Fruit fly (Drosophila melanogaster) whole organism, embryonic: Measurements from ENCODE around the gene dec.
A peak's percentile ranks its signal among the peaks of the same experiment; 100 is the strongest.

Source experiments
- Adf1 ChIP-seq: fragments of 200-800 bp; sonication (Bioruptor generic); IDR thresholded peaks from 2 replicates; pipeline ENCODE4 v1.3.6; 2022; ENCODE audit warnings: missing biosample characterization, missing genetic modification characterization
- Atf3 ChIP-seq: fragments of 200-800 bp; sonication (Bioruptor generic); optimal IDR thresholded peaks from 3 replicates; lab custom pipeline; 2016; ENCODE audit warnings: missing biosample characterization, missing genetic modification characterization
- CG10431 ChIP-seq: fragments of 200-800 bp; sonication (Bioruptor generic); optimal IDR thresholded peaks from 3 replicates; lab custom pipeline; 2018; ENCODE audit warnings: missing biosample characterization, mild to moderate bottlenecking, missing genetic modification characterization
- CG11085 ChIP-seq: fragments of 200-800 bp; sonication (Bioruptor generic); IDR thresholded peaks from 2 replicates; pipeline ENCODE4 v1.3.6; 2022; ENCODE audit warnings: missing biosample characterization, missing genetic modification characterization
- CG11456 ChIP-seq: fragments of 200-800 bp; sonication (Bioruptor generic); IDR thresholded peaks from 3 replicates; pipeline ENCODE4 v1.3.6; 2022; ENCODE audit warnings: missing biosample characterization, missing genetic modification characterization
- CG11504 ChIP-seq: fragments of 200-800 bp; sonication (Bioruptor generic); optimal IDR thresholded peaks from 3 replicates; lab custom pipeline; 2019; ENCODE audit warnings: missing biosample characterization, mild to moderate bottlenecking, missing genetic modification characterization, moderate library complexity
- CG11723 ChIP-seq: fragments of 200-800 bp; sonication (Bioruptor generic); optimal IDR thresholded peaks from 2 replicates; lab custom pipeline; 2017; ENCODE audit warnings: missing biosample characterization, mild to moderate bottlenecking, missing genetic modification characterization
- CG12219 ChIP-seq: fragments of 200-800 bp; sonication (Bioruptor generic); optimal IDR thresholded peaks from 3 replicates; lab custom pipeline; 2018; ENCODE audit warnings: missing biosample characterization, mild to moderate bottlenecking, missing genetic modification characterization
- CG14667 ChIP-seq: fragments of 200-800 bp; sonication (Bioruptor generic); IDR thresholded peaks from 2 replicates; pipeline ENCODE4 v1.3.6; 2022; ENCODE audit warnings: missing biosample characterization, missing genetic modification characterization
- CG15696 ChIP-seq: fragments of 200-800 bp; sonication (Bioruptor generic); optimal IDR thresholded peaks from 2 replicates; lab custom pipeline; 2019; ENCODE audit warnings: missing biosample characterization, mild to moderate bottlenecking, missing genetic modification characterization, moderate library complexity
- CG1602 ChIP-seq: fragments of 200-800 bp; sonication (Bioruptor generic); optimal IDR thresholded peaks from 3 replicates; lab custom pipeline; 2016; ENCODE audit warnings: missing biosample characterization, missing genetic modification characterization
- CG17361 ChIP-seq: fragments of 200-800 bp; sonication (Bioruptor generic); IDR thresholded peaks from 3 replicates; pipeline ENCODE4 v1.3.6; 2022; ENCODE audit warnings: missing biosample characterization, missing genetic modification characterization
- CG31224 ChIP-seq: fragments of 200-800 bp; sonication (Bioruptor generic); IDR thresholded peaks from 2 replicates; pipeline ENCODE4 v1.3.6; 2022; ENCODE audit warnings: missing biosample characterization, missing genetic modification characterization
- CG33557 ChIP-seq: fragments of 200-800 bp; sonication (Bioruptor generic); optimal IDR thresholded peaks from 2 replicates; lab custom pipeline; 2019; ENCODE audit warnings: missing biosample characterization, mild to moderate bottlenecking, missing genetic modification characterization, moderate library complexity
- CG6254 ChIP-seq: fragments of 200-800 bp; sonication (Bioruptor generic); optimal IDR thresholded peaks from 3 replicates; lab custom pipeline; 2017; ENCODE audit warnings: mild to moderate bottlenecking, missing biosample characterization, missing genetic modification reagents, missing genetic modification characterization
- CG6689 ChIP-seq: fragments of 200-800 bp; sonication (Bioruptor generic); IDR thresholded peaks from 2 replicates; pipeline ENCODE4 v1.3.6; 2022; ENCODE audit warnings: missing biosample characterization, missing genetic modification characterization
- CG6813 ChIP-seq: fragments of 200-800 bp; sonication (Bioruptor generic); optimal IDR thresholded peaks from 2 replicates; lab custom pipeline; 2017; ENCODE audit warnings: missing biosample characterization, missing genetic modification characterization, mild to moderate bottlenecking, moderate library complexity, missing genetic modification reagents
- CG7839 ChIP-seq: fragments of 200-800 bp; sonication (Bioruptor generic); optimal IDR thresholded peaks from 3 replicates; lab custom pipeline; 2018; ENCODE audit warnings: missing biosample characterization, mild to moderate bottlenecking, missing genetic modification characterization, moderate library complexity
- CG7963 ChIP-seq: fragments of 200-800 bp; sonication (Bioruptor generic); IDR thresholded peaks from 3 replicates; pipeline ENCODE4 v1.3.6; 2022; ENCODE audit warnings: missing biosample characterization, missing genetic modification characterization; ENCODE audit not compliant: partially characterized antibody
- CG7987 ChIP-seq: fragments of 200-800 bp; sonication (Bioruptor generic); optimal IDR thresholded peaks from 2 replicates; lab custom pipeline; 2018; ENCODE audit warnings: missing biosample characterization, mild to moderate bottlenecking, missing genetic modification characterization, moderate library complexity
- D ChIP-seq, 2 experiments: fragments of 200-800 bp in 1 of 2; fragments of >200 bp in 1 of 2; sonication (Bioruptor generic) in 1 of 2; optimal IDR thresholded peaks; 2 replicates in 1 of 2; 3 replicates in 1 of 2; lab custom pipeline; 2017; ENCODE audit warnings: mild to moderate bottlenecking in 1 of 2, missing biosample characterization in 1 of 2, missing genetic modification characterization in 1 of 2, missing genetic modification reagents in 1 of 2
- Dfd ChIP-seq, 2 experiments: fragments of >200 bp; optimal IDR thresholded peaks; 2 replicates each; lab custom pipeline; 2017; ENCODE audit warnings: missing biosample characterization in 2 of 2, missing genetic modification characterization in 2 of 2
- HLH54F ChIP-seq: fragments of 200-800 bp; sonication (Bioruptor generic); optimal IDR thresholded peaks from 3 replicates; lab custom pipeline; 2016; ENCODE audit warnings: missing biosample characterization, missing genetic modification characterization
- Mad ChIP-seq: fragments of 200-800 bp; sonication (Bioruptor generic); optimal IDR thresholded peaks from 2 replicates; lab custom pipeline; 2016; ENCODE audit warnings: missing biosample characterization, missing genetic modification characterization
- Myb ChIP-seq: fragments of 200-800 bp; sonication (Bioruptor generic); optimal IDR thresholded peaks from 2 replicates; lab custom pipeline; 2016; ENCODE audit warnings: missing biosample characterization, missing genetic modification characterization
- Pdp1 ChIP-seq, 2 experiments: fragments of 200-800 bp; sonication (Bioruptor generic); optimal IDR thresholded peaks; 3 replicates each; lab custom pipeline; 2016; ENCODE audit warnings: missing biosample characterization in 2 of 2, missing genetic modification characterization in 2 of 2, mild to moderate bottlenecking in 1 of 2, moderate library complexity in 1 of 2
- Sox100B ChIP-seq: fragments of 200-800 bp; sonication (Bioruptor generic); optimal IDR thresholded peaks from 3 replicates; lab custom pipeline; 2018; ENCODE audit warnings: missing biosample characterization, mild to moderate bottlenecking, missing genetic modification characterization
- Sry-β ChIP-seq: fragments of 200-800 bp; sonication (Bioruptor generic); optimal IDR thresholded peaks from 2 replicates; lab custom pipeline; 2018; ENCODE audit warnings: missing biosample characterization, mild to moderate bottlenecking, missing genetic modification characterization, moderate library complexity
- Stat92E ChIP-seq, 3 experiments: fragments of >200 bp in 2 of 3; fragments of 200-800 bp in 1 of 3; sonication (Bioruptor generic) in 1 of 3; optimal IDR thresholded peaks; 2 replicates each; lab custom pipeline; 2017 to 2019; ENCODE audit warnings: missing biosample characterization in 3 of 3, missing genetic modification characterization in 3 of 3, mild to moderate bottlenecking in 1 of 3, moderate library complexity in 1 of 3
- abd-A ChIP-seq: fragments of 200-800 bp; sonication (Bioruptor generic); optimal IDR thresholded peaks from 3 replicates; lab custom pipeline; 2019; ENCODE audit warnings: missing biosample characterization, mild to moderate bottlenecking, missing genetic modification characterization, moderate library complexity
- cad ChIP-seq: fragments of >200 bp; optimal IDR thresholded peaks from 2 replicates; lab custom pipeline; 2017; ENCODE audit warnings: missing biosample characterization, missing genetic modification characterization
- cato ChIP-seq: fragments of 200-800 bp; sonication (Bioruptor generic); optimal IDR thresholded peaks from 2 replicates; lab custom pipeline; 2016; ENCODE audit warnings: missing biosample characterization, missing genetic modification characterization, borderline replicate concordance
- caup ChIP-seq: fragments of 200-800 bp; sonication (Bioruptor generic); optimal IDR thresholded peaks from 3 replicates; lab custom pipeline; 2017; ENCODE audit warnings: missing biosample characterization, mild to moderate bottlenecking, missing genetic modification characterization, moderate library complexity; ENCODE audit not compliant: severe bottlenecking
- chif ChIP-seq, 2 experiments: fragments of 200-800 bp; sonication (Bioruptor generic); optimal IDR thresholded peaks; 3 replicates each; lab custom pipeline; 2016; ENCODE audit warnings: missing biosample characterization in 2 of 2, missing genetic modification characterization in 2 of 2
- chm ChIP-seq: fragments of 200-800 bp; sonication (Bioruptor generic); IDR thresholded peaks from 2 replicates; pipeline ENCODE4 v1.3.6; 2022; ENCODE audit warnings: missing biosample characterization, missing genetic modification characterization
- disco-r ChIP-seq: fragments of 200-800 bp; sonication (Bioruptor generic); optimal IDR thresholded peaks from 2 replicates; lab custom pipeline; 2016; ENCODE audit warnings: missing biosample characterization, missing genetic modification characterization
- eyg ChIP-seq: fragments of 200-800 bp; sonication (Bioruptor generic); optimal IDR thresholded peaks from 3 replicates; lab custom pipeline; 2016; ENCODE audit warnings: missing biosample characterization, missing genetic modification characterization
- gsb-n ChIP-seq: fragments of 200-800 bp; sonication (Bioruptor generic); optimal IDR thresholded peaks from 3 replicates; lab custom pipeline; 2018; ENCODE audit warnings: missing biosample characterization, mild to moderate bottlenecking, missing genetic modification characterization
- h ChIP-seq: fragments of >200 bp; optimal IDR thresholded peaks from 2 replicates; lab custom pipeline; 2017
- jing ChIP-seq: fragments of 200-800 bp; sonication (Bioruptor generic); optimal IDR thresholded peaks from 2 replicates; lab custom pipeline; 2018; ENCODE audit warnings: missing biosample characterization, mild to moderate bottlenecking, missing genetic modification characterization
- lola ChIP-seq, 3 experiments: fragments of >200 bp in 2 of 3; fragments of 200-800 bp in 1 of 3; sonication (Bioruptor generic) in 1 of 3; optimal IDR thresholded peaks; 2 replicates each; lab custom pipeline; 2017 to 2019; ENCODE audit warnings: missing biosample characterization in 3 of 3, missing genetic modification characterization in 3 of 3, mild to moderate bottlenecking in 1 of 3, moderate library complexity in 1 of 3
- pan ChIP-seq, 4 experiments: fragments of >200 bp in 3 of 4; fragments of 200-800 bp in 1 of 4; sonication (Bioruptor generic) in 1 of 4; optimal IDR thresholded peaks in 3 of 4; IDR thresholded peaks in 1 of 4; 2 replicates each; pipeline versions ENCODE4 v1.3.6 to Lab custom; 2017 to 2022; ENCODE audit warnings: missing biosample characterization in 2 of 4, missing genetic modification characterization in 2 of 4, mixed read lengths in 1 of 4
- peb ChIP-seq: fragments of 200-800 bp; sonication (Bioruptor generic); IDR thresholded peaks from 2 replicates; pipeline ENCODE4 v1.3.6; 2022; ENCODE audit warnings: missing biosample characterization, missing genetic modification characterization
- seq ChIP-seq: fragments of 200-800 bp; sonication (Bioruptor generic); IDR thresholded peaks from 2 replicates; pipeline ENCODE4 v1.3.6; 2022; ENCODE audit warnings: missing biosample characterization, missing genetic modification characterization
- slp2 ChIP-seq: fragments of 200-800 bp; sonication (Bioruptor generic); optimal IDR thresholded peaks from 2 replicates; lab custom pipeline; 2016; ENCODE audit warnings: missing biosample characterization, missing genetic modification characterization
- sug ChIP-seq: fragments of 200-800 bp; optimal IDR thresholded peaks from 2 replicates; lab custom pipeline; 2019; ENCODE audit warnings: missing biosample characterization, mild to moderate bottlenecking, missing genetic modification characterization, moderate library complexity
- tap ChIP-seq: fragments of 200-800 bp; optimal IDR thresholded peaks from 3 replicates; lab custom pipeline; 2019; ENCODE audit warnings: missing biosample characterization, mild to moderate bottlenecking, missing genetic modification characterization, moderate library complexity
- tio ChIP-seq: fragments of 200-800 bp; sonication (Bioruptor generic); optimal IDR thresholded peaks from 2 replicates; lab custom pipeline; 2017; ENCODE audit warnings: missing biosample characterization, missing genetic modification characterization, inconsistent platforms
- ttk ChIP-seq: fragments of 200-800 bp; sonication (Bioruptor generic); IDR thresholded peaks from 2 replicates; pipeline ENCODE4 v2.1.2; 2022; ENCODE audit warnings: missing biosample characterization, missing genetic modification characterization
- tup ChIP-seq: fragments of 200-800 bp; sonication (Bioruptor generic); optimal IDR thresholded peaks from 2 replicates; lab custom pipeline; 2016; ENCODE audit warnings: missing biosample characterization, mild to moderate bottlenecking, missing genetic modification characterization, moderate library complexity

dec gene

dm6 chrX:7892539-7892899 is 19.5 kb upstream of the dec start (continued):
- TF ChIP-seq Stat92E (GFP tag; optimal IDR thresholded peaks at IDR 0.05; lab: Kevin White, UChicago) (no peak), chif (GFP tag; optimal IDR thresholded peaks at IDR 0.05; lab: Kevin White, UChicago) (peak in 1 of 2 experiments; percentile 25), CG14667 (GFP tag; lab: Robert Waterston, UW) (no peak), CG6813 (GFP tag; lab: Kevin White, UChicago) (no peak), slp2 (GFP tag; lab: Kevin White, UChicago) (no peak), sug (no peak), Myb (GFP tag; lab: Kevin White, UChicago) (no peak), CG11456 (GFP tag; lab: Robert Waterston, UW) (no peak), CG6689 (no peak), CG12219 (GFP tag; lab: Kevin White, UChicago) (no peak), Pdp1 (GFP tag; optimal IDR thresholded peaks at IDR 0.05; lab: Kevin White, UChicago) (no peak), pan (optimal IDR thresholded peaks at IDR 0.05; lab: Kevin White, UChicago) (no peak), pan (GFP tag; optimal IDR thresholded peaks at IDR 0.05 in 1 of 2, IDR thresholded peaks at IDR 0.05 in 1 of 2) (no peak), Atf3 (GFP tag; lab: Kevin White, UChicago) (no peak), CG6254 (GFP tag; lab: Kevin White, UChicago) (no peak), tap (tag; lab: Kevin White, UChicago) (no peak), h (lab: Kevin White, UChicago) (no peak), cato (GFP tag; lab: Kevin White, UChicago) (no peak), CG15696 (tag; lab: Kevin White, UChicago) (peak; percentile 77), CG1602 (GFP tag; lab: Kevin White, UChicago) (no peak), CG17361 (0 out of 3 replicates have a peak, but pooled peaks have one; percentile 29), CG11504 (tag; lab: Kevin White, UChicago) (peak; percentile 21), Sox100B (GFP tag; lab: Kevin White, UChicago) (no peak), CG11085 (GFP tag; lab: Robert Waterston, UW) (no peak), Dfd (GFP tag; optimal IDR thresholded peaks at IDR 0.05; lab: Kevin White, UChicago) (no peak), D (optimal IDR thresholded peaks at IDR 0.05; lab: Kevin White, UChicago) (no peak), D (GFP tag; optimal IDR thresholded peaks at IDR 0.05; lab: Kevin White, UChicago) (peak; percentile 13), CG11723 (GFP tag; lab: Kevin White, UChicago) (no peak), eyg (no peak), jing (GFP tag; lab: Kevin White, UChicago) (no peak), CG10431 (GFP tag; lab: Kevin White, UChicago) (no peak), ttk (no peak), CG7963 (no peak), CG33557 (GFP tag; lab: Kevin White, UChicago) (peak; percentile 8), lola (GFP tag; optimal IDR thresholded peaks at IDR 0.05; lab: Kevin White, UChicago) (peak in 1 of 3 experiments; percentile 47), caup (no peak), HLH54F (no peak), Sry-β (no peak), CG7839 (tag; lab: Kevin White, UChicago) (peak; percentile 1), chm (GFP tag; lab: Robert Waterston, UW) (no peak), disco-r (GFP tag; lab: Kevin White, UChicago) (no peak), Adf1 (GFP tag; lab: Robert Waterston, UW) (no peak), Mad (GFP tag; lab: Kevin White, UChicago) (no peak), CG31224 (GFP tag; lab: Robert Waterston, UW) (no peak), CG7987 (GFP tag; lab: Kevin White, UChicago) (no peak), abd-A (tag; lab: Kevin White, UChicago) (no peak), cad (GFP tag; lab: Kevin White, UChicago) (no peak), seq (no peak), tio (GFP tag; lab: Kevin White, UChicago) (peak; percentile 6), peb (GFP tag; lab: Robert Waterston, UW) (no peak), tup (no peak), gsb-n (tag; lab: Kevin White, UChicago) (no peak)
